Fruit fly (Drosophila melanogaster): ENCODE data around the gene CG10348.
A peak's percentile ranks its signal among the peaks of the same experiment; 100 is the strongest.

dm6 chr2L:18676948-18677820 is 55.1 kb downstream of the CG10348 start, which contains the start of the genes Mst36Fa and CG31751:
- TF ChIP-seq ey (GFP tag; optimal IDR thresholded peaks at IDR 0.05) = peak; percentile 50
- no peak for TF ChIP-seq Hr78 (GFP tag; optimal IDR thresholded peaks at IDR 0.05)
- TF ChIP-seq Dif (GFP tag; optimal IDR thresholded peaks at IDR 0.05; ENCODE audit: partially characterized antibody) = no peak
- TF ChIP-seq N (GFP tag; optimal IDR thresholded peaks at IDR 0.05) = no peak
- peak; percentile 61 for TF ChIP-seq OdsH (GFP tag; optimal IDR thresholded peaks at IDR 0.05)
- no peak for TF ChIP-seq pan (optimal IDR thresholded peaks at IDR 0.05)
- peak; percentile 27 for TF ChIP-seq psq (GFP tag; optimal IDR thresholded peaks at IDR 0.05)
- peak; percentile 56 for TF ChIP-seq br (GFP tag; optimal IDR thresholded peaks at IDR 0.05)
- TF ChIP-seq Mio (GFP tag; optimal IDR thresholded peaks at IDR 0.05) = no peak
- TF ChIP-seq GATAd (GFP tag; optimal IDR thresholded peaks at IDR 0.05) = no peak
- TF ChIP-seq Hr83 (GFP tag; optimal IDR thresholded peaks at IDR 0.05; ENCODE audit: poor library complexity, severe bottlenecking) = peak; percentile 92
